Worm (Caenorhabditis elegans) whole organism, L1 larva: ENCODE measurements around the gene F10E9.10.

Source experiments
- C04F5.9 ChIP-seq: sonication (generic microtip); optimal IDR thresholded peaks from 2 replicates; lab custom pipeline; 2016; ENCODE audit warnings: missing genetic modification characterization, missing compliant biosample characterization
- C16A3.4 ChIP-seq: fragments of 150-350 bp; optimal IDR thresholded peaks from 2 replicates; lab custom pipeline; 2014; ENCODE audit warnings: missing biosample characterization, missing genetic modification characterization
- C34B4.2 ChIP-seq: sonication (generic microtip); optimal IDR thresholded peaks from 2 replicates; lab custom pipeline; 2017; ENCODE audit warnings: mild to moderate bottlenecking, missing genetic modification characterization, missing compliant biosample characterization
- aha-1 ChIP-seq: fragments of 150-350 bp; optimal IDR thresholded peaks from 2 replicates; lab custom pipeline; 2014; ENCODE audit warnings: missing biosample characterization, missing genetic modification characterization
- alr-1 ChIP-seq: fragments of 200-800 bp; sonication (Bioruptor generic); optimal IDR thresholded peaks from 2 replicates; lab custom pipeline; 2018; ENCODE audit warnings: borderline replicate concordance, mild to moderate bottlenecking, missing genetic modification characterization, missing compliant biosample characterization
- ceh-63 ChIP-seq: fragments of 200-800 bp; sonication (Bioruptor generic); optimal IDR thresholded peaks from 2 replicates; lab custom pipeline; 2018; ENCODE audit warnings: mild to moderate bottlenecking, missing genetic modification characterization, missing compliant biosample characterization
- ceh-82 ChIP-seq, 3 experiments: fragments of 150-350 bp in 1 of 3; sonication (generic microtip) in 2 of 3; optimal IDR thresholded peaks; 2 replicates each; lab custom pipeline; 2014 to 2017; ENCODE audit warnings: missing biosample characterization in 3 of 3, missing genetic modification characterization in 3 of 3
- ceh-88 ChIP-seq: fragments of 200-800 bp; sonication (Bioruptor generic); IDR thresholded peaks from 2 replicates; pipeline ENCODE4 v1.3.6; 2022; ENCODE audit warnings: missing genetic modification characterization, missing compliant biosample characterization
- ceh-90 ChIP-seq: sonication (generic microtip); optimal IDR thresholded peaks from 2 replicates; lab custom pipeline; 2016; ENCODE audit warnings: missing genetic modification characterization, missing compliant biosample characterization
- ces-1 ChIP-seq: fragments of 150-350 bp; optimal IDR thresholded peaks from 2 replicates; lab custom pipeline; 2014; ENCODE audit warnings: missing biosample characterization, missing genetic modification reagents, missing genetic modification characterization
- dsc-1 ChIP-seq: sonication (generic microtip); optimal IDR thresholded peaks from 2 replicates; lab custom pipeline; 2016; ENCODE audit warnings: mild to moderate bottlenecking, missing genetic modification characterization, missing compliant biosample characterization
- efl-1 ChIP-seq, 4 experiments: fragments of 150-350 bp; optimal IDR thresholded peaks in 3 of 4; peaks in 1 of 4; 1 replicate in 1 of 4; 2 replicates in 3 of 4; lab custom pipeline; 2014; ENCODE audit warnings: missing biosample characterization in 2 of 4, missing genetic modification characterization in 2 of 4, missing genetic modification reagents in 2 of 4
- efl-3 ChIP-seq: fragments of 200-800 bp; sonication (Bioruptor generic); optimal IDR thresholded peaks from 2 replicates; lab custom pipeline; 2018; ENCODE audit warnings: mild to moderate bottlenecking, missing genetic modification characterization, missing compliant biosample characterization
- elt-2 ChIP-seq: sonication (generic microtip); optimal IDR thresholded peaks from 2 replicates; lab custom pipeline; 2016; ENCODE audit warnings: missing genetic modification characterization, mild to moderate bottlenecking, inconsistent platforms, missing compliant biosample characterization, missing genetic modification reagents
- fkh-10 ChIP-seq: sonication (generic microtip); optimal IDR thresholded peaks from 2 replicates; lab custom pipeline; 2017; ENCODE audit warnings: missing biosample characterization, missing genetic modification reagents, missing genetic modification characterization
- hlh-4 ChIP-seq: sonication (generic microtip); optimal IDR thresholded peaks from 2 replicates; lab custom pipeline; 2016; ENCODE audit warnings: mild to moderate bottlenecking, missing genetic modification characterization, missing compliant biosample characterization
- lin-35 ChIP-seq, 2 experiments: fragments of 150-350 bp; optimal IDR thresholded peaks; 2 replicates each; lab custom pipeline; 2014; ENCODE audit warnings: missing biosample characterization in 2 of 2, missing genetic modification characterization in 2 of 2, missing genetic modification reagents in 2 of 2
- lin-39 ChIP-seq: fragments of 150-350 bp; optimal IDR thresholded peaks from 2 replicates; lab custom pipeline; 2014; ENCODE audit warnings: missing biosample characterization, missing genetic modification reagents, missing genetic modification characterization
- mef-2 ChIP-seq: fragments of 150-350 bp; optimal IDR thresholded peaks from 2 replicates; lab custom pipeline; 2014; ENCODE audit warnings: missing biosample characterization, missing genetic modification characterization
- nhr-11 ChIP-seq: fragments of 150-350 bp; optimal IDR thresholded peaks from 2 replicates; lab custom pipeline; 2014; ENCODE audit warnings: missing biosample characterization, missing genetic modification characterization
- nhr-19 ChIP-seq: fragments of 200-800 bp; sonication (Bioruptor generic); conservative IDR thresholded peaks from 2 replicates; pipeline ENCODE4 v1.3.6; 2022; ENCODE audit warnings: missing genetic modification characterization, missing compliant biosample characterization
- nhr-20 ChIP-seq: sonication (generic microtip); optimal IDR thresholded peaks from 2 replicates; lab custom pipeline; 2016; ENCODE audit warnings: mild to moderate bottlenecking, missing genetic modification characterization, missing compliant biosample characterization
- nhr-237 ChIP-seq: fragments of 150-350 bp; optimal IDR thresholded peaks from 2 replicates; lab custom pipeline; 2014; ENCODE audit warnings: missing biosample characterization, missing genetic modification characterization
- nhr-28 ChIP-seq: fragments of 150-350 bp; optimal IDR thresholded peaks from 2 replicates; lab custom pipeline; 2014; ENCODE audit warnings: missing biosample characterization, missing genetic modification characterization
- nhr-71 ChIP-seq: sonication (generic microtip); optimal IDR thresholded peaks from 2 replicates; lab custom pipeline; 2016; ENCODE audit warnings: mild to moderate bottlenecking, missing genetic modification characterization, moderate library complexity, missing compliant biosample characterization
- nhr-90 ChIP-seq: sonication (generic microtip); optimal IDR thresholded peaks from 2 replicates; lab custom pipeline; 2016; ENCODE audit warnings: mild to moderate bottlenecking, missing genetic modification characterization, missing compliant biosample characterization; ENCODE audit not compliant: poor library complexity
- pqm-1 ChIP-seq: sonication (generic microtip); optimal IDR thresholded peaks from 3 replicates; lab custom pipeline; 2017; ENCODE audit warnings: missing biosample characterization, missing genetic modification characterization
- rnt-1 ChIP-seq: sonication (generic microtip); optimal IDR thresholded peaks from 2 replicates; lab custom pipeline; 2016; ENCODE audit warnings: mild to moderate bottlenecking, missing genetic modification characterization, moderate library complexity, missing compliant biosample characterization
- skn-1 ChIP-seq: fragments of 150-350 bp; optimal IDR thresholded peaks from 2 replicates; lab custom pipeline; 2014; ENCODE audit warnings: missing biosample characterization, missing genetic modification characterization
- sox-4 ChIP-seq: sonication (generic microtip); optimal IDR thresholded peaks from 2 replicates; lab custom pipeline; 2016; ENCODE audit warnings: missing genetic modification characterization, missing compliant biosample characterization
- unc-98 ChIP-seq: fragments of 200-800 bp; sonication (Bioruptor generic); IDR thresholded peaks from 2 replicates; pipeline ENCODE4 v1.3.6; 2022; ENCODE audit warnings: missing genetic modification characterization, missing compliant biosample characterization
- ztf-4 ChIP-seq: fragments of 150-350 bp; optimal IDR thresholded peaks from 2 replicates; lab custom pipeline; 2014; ENCODE audit warnings: missing biosample characterization, missing genetic modification characterization

The F10E9.10 gene

DNA sequence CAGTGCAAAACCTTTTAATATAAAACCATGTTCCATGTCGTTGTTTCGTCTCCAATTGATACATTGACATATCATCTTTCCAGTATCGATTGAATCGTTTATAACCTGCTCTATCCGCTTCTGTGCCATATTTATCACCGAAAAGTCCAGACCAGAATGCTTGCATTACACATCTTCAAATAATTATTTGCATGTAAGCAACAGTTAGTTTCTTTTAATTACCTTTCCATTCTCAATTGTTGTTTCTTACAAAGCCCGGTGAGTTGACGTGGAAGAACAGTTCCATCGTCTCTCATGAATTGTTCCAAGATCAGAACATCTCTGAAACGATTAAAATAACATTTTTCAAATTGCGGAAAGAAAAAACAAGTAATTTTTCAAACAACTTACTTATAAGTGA is 11.1 kb upstream of the F10E9.10 start, which contains the start of gene iglr-2:
iglr-2 (minus strand) TSS at position 101 of the 400 bp plus-strand sequence.
- TF ChIP-seq C04F5.9 (no peak), nhr-71 (tag; lab: Kevin White, UChicago) (no peak), dsc-1 (tag; lab: Kevin White, UChicago) (no peak), ceh-88 (GFP tag; lab: Robert Waterston, UW) (no peak), nhr-20 (tag; lab: Kevin White, UChicago) (no peak), lin-39 (tag; lab: Kevin White, UChicago) (no peak), pqm-1 (tag; lab: Kevin White, UChicago) (no peak), C34B4.2 (tag; lab: Kevin White, UChicago) (no peak), mef-2 (tag; lab: Kevin White, UChicago) (no peak), nhr-19 (no peak), nhr-28 (tag; lab: Kevin White, UChicago) (no peak), lin-35 (GFP tag; optimal IDR thresholded peaks at IDR 0.05; lab: Kevin White, UChicago) (no peak), nhr-90 (no peak), nhr-237 (tag; lab: Kevin White, UChicago) (no peak), ces-1 (GFP tag; lab: Kevin White, UChicago) (no peak)

DNA sequence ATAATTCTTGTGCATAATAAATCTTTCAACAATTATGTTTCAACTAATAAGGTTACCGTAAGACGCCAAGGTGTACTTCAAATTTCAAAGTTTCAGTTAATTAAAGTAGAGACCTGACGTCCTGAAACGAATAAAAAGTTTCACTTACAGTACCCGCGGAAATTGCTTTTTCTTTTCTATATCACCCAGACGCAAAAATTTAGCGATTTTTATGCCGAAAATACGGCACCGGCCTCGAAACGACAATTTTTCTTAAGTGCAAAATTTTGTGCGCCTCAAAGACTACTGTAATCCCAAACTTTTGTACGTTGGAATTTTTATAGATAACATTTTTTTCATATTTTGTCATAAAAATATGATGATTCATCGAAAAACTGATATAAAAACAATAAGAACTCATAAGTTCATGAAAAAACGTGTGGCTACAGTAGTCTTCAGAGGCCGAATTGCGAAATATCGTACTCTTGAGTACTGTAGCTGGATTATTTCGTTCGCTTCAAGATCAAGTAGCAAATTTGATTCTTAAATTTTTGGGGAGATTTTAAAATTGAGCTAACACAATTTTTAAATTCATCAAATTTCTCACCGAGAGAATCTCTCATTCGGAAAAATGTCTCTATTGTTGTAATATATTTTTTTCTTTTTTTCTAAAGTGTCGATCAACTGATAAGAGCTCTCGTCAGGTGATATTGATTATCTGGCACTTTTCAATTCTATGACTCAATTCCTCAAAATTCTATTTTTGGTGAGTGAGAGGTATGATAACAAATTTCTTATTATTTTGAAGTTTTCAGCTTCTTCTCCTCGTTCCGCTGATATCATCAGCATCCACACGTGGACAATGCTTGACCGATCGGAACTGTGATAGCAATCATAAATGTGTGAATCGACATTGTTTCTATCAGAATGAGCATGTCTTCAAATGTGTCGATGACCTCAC is 5.8 kb upstream of the F10E9.10 start, which contains the start of gene ZC262.13:
ZC262.13 (plus strand) TSS at position 641 of the 940 bp plus-strand sequence.
- no peak for TF ChIP-seq fkh-10 (GFP tag; lab: Kevin White, UChicago)
- TF ChIP-seq nhr-237 (tag; lab: Kevin White, UChicago): no peak
- no peak for TF ChIP-seq nhr-20 (tag; lab: Kevin White, UChicago)
- TF ChIP-seq efl-1 (optimal IDR thresholded peaks at IDR 0.05; lab: Kevin White, UChicago): no peak
- peak in 1 of 2 experiments; percentile 70 for TF ChIP-seq efl-1 (GFP tag; optimal IDR thresholded peaks at IDR 0.05 in 1 of 2; lab: Kevin White, UChicago)
- TF ChIP-seq nhr-11 (tag; lab: Kevin White, UChicago): no peak
- peak; percentile 82 for TF ChIP-seq elt-2 (tag; lab: Kevin White, UChicago)
- TF ChIP-seq efl-3: no peak
- TF ChIP-seq C16A3.4 (tag; lab: Kevin White, UChicago): no peak
- peak in 1 of 2 experiments; percentile 20 for TF ChIP-seq lin-35 (GFP tag; optimal IDR thresholded peaks at IDR 0.05; lab: Kevin White, UChicago)
- TF ChIP-seq skn-1 (tag; lab: Kevin White, UChicago): no peak
- TF ChIP-seq ceh-82 (tag; optimal IDR thresholded peaks at IDR 0.05; lab: Kevin White, UChicago): no peak
- no peak for TF ChIP-seq alr-1 (tag; lab: Kevin White, UChicago)
- no peak for TF ChIP-seq ztf-4 (tag; lab: Kevin White, UChicago)
- no peak for TF ChIP-seq hlh-4 (tag; lab: Kevin White, UChicago)
- TF ChIP-seq aha-1: no peak
- TF ChIP-seq ceh-90 (tag; lab: Kevin White, UChicago): no peak
- TF ChIP-seq unc-98: no peak
- TF ChIP-seq, all 84 proteins: peak for 3

DNA sequence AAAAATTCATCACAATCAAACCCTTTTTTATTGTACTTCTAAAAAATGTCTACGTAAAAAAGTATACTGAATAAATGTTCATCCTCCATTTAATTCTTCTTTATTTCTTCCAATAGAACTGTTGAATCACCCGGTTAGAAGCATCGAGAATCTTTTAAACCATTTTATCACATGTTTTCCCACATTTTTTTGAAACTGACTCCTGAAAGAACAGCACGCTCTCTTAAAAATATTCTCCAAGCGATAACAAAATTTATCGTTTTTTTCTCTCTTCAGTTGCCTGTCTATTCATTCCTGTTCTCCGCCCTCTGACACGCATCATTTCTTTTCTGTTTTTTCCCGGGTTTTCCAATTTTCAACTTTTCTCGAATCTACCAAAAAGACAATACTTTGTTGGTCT is 4.3 kb upstream of the F10E9.10 start, which contains the start of gene F10E9.12:
F10E9.12 (plus strand) TSS at position 131 of the 400 bp plus-strand sequence.
- TF ChIP-seq efl-1 (optimal IDR thresholded peaks at IDR 0.05; lab: Kevin White, UChicago): no peak
- TF ChIP-seq efl-1 (GFP tag; optimal IDR thresholded peaks at IDR 0.05 in 1 of 2; lab: Kevin White, UChicago): peak in 1 of 2 experiments; percentile 34
- no peak for TF ChIP-seq sox-4 (tag; lab: Kevin White, UChicago)
- TF ChIP-seq ceh-63 (GFP tag; lab: Kevin White, UChicago): no peak
- no peak for TF ChIP-seq rnt-1 (tag; lab: Kevin White, UChicago)
- TF ChIP-seq hlh-4 (tag; lab: Kevin White, UChicago): no peak
- TF ChIP-seq C34B4.2 (tag; lab: Kevin White, UChicago): no peak
- no peak for TF ChIP-seq mef-2 (tag; lab: Kevin White, UChicago)
